Worm (Caenorhabditis elegans) whole organism, late embryonic: ENCODE results near the gene nhr-246.

ENCODE experiments used
- ceh-22 ChIP-seq: sonication (generic microtip); optimal IDR thresholded peaks from 2 replicates; lab custom pipeline; 2017; ENCODE audit warnings: missing biosample characterization, missing genetic modification characterization
- hlh-13 ChIP-seq: fragments of 200-800 bp; sonication (Bioruptor generic); optimal IDR thresholded peaks from 2 replicates; lab custom pipeline; 2018; ENCODE audit warnings: mild to moderate bottlenecking, missing genetic modification characterization, missing compliant biosample characterization
- hlh-30 ChIP-seq: sonication (generic microtip); optimal IDR thresholded peaks from 2 replicates; lab custom pipeline; 2017; ENCODE audit warnings: antibody characterized with exemption, missing genetic modification characterization, missing compliant biosample characterization; ENCODE audit not compliant: insufficient read depth
- pag-3 ChIP-seq: sonication (generic microtip); optimal IDR thresholded peaks from 2 replicates; lab custom pipeline; 2016; ENCODE audit warnings: missing compliant biosample characterization, missing genetic modification characterization, borderline replicate concordance
- pha-4 ChIP-seq: fragments of 150-350 bp; optimal IDR thresholded peaks from 2 replicates; lab custom pipeline; 2018; ENCODE audit warnings: missing biosample characterization, missing genetic modification reagents, missing genetic modification characterization
- sdc-2 ChIP-seq: sonication (generic microtip); optimal IDR thresholded peaks from 2 replicates; lab custom pipeline; 2016; ENCODE audit warnings: missing genotype, missing genetic modification characterization, missing compliant biosample characterization
- sox-4 ChIP-seq: sonication (generic microtip); optimal IDR thresholded peaks from 2 replicates; lab custom pipeline; 2017; ENCODE audit warnings: mild to moderate bottlenecking, missing genetic modification characterization, inconsistent platforms, missing compliant biosample characterization
- ztf-16 ChIP-seq: sonication (generic microtip); optimal IDR thresholded peaks from 2 replicates; lab custom pipeline; 2017; ENCODE audit warnings: missing genetic modification characterization, missing compliant biosample characterization

DNA sequence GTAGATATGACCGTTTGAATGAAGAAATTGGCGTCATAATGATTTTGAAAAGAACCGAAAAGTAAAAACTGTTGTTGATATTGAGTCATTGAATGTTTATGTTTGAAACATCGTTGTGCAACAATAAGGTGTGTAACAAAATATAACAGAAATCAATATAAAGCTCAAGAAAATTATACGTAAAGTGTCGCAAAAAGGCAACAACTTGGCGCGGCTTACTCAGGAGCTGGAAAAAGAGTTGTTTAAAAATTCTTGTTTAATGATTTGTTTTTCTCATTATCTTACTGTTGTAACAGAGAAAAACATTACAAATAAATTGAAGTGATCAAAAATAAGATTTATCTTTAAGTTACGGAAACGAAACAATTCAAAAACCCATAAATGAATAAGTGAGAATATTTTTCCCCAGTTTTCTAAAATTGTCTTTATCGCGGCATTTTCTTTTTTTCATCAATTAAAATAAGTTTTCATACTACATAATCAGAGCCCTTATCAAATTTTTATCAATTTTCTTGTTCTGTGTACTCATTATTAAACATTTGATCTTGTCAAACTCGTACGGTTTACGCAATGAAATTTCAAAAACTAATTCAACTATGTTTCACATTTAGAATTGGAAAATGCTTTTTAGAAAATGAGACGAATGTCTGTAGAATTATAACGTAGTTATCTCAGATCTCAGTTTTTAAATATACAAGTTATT lies 11.6 kb downstream of the nhr-246 start, which contains the start of gene ZK1037.6:
- TF ChIP-seq ztf-16 (tag; lab: Kevin White, UChicago) (no peak), sdc-2 (tag; lab: Kevin White, UChicago) (no peak), hlh-13 (GFP tag; lab: Kevin White, UChicago) (no peak), pag-3 (tag; lab: Kevin White, UChicago) (no peak), ceh-22 (tag; lab: Kevin White, UChicago) (no peak), sox-4 (tag; lab: Kevin White, UChicago) (no peak), hlh-30 (tag; lab: Kevin White, UChicago) (no peak), pha-4 (no peak)
